Worm (Caenorhabditis elegans) whole organism, young adult: ENCODE measurements around the gene M153.3.

Source experiments
- B0035.1 ChIP-seq: sonication (generic microtip); optimal IDR thresholded peaks from 2 replicates; lab custom pipeline; 2016; ENCODE audit warnings: missing genetic modification characterization, mild to moderate bottlenecking, missing compliant biosample characterization, missing genotype, missing genetic modification reagents
- F23B12.7 ChIP-seq: sonication (generic microtip); optimal IDR thresholded peaks from 2 replicates; lab custom pipeline; 2017; ENCODE audit warnings: missing genetic modification characterization, mild to moderate bottlenecking, missing compliant biosample characterization, antibody characterized with exemption, moderate library complexity; ENCODE audit not compliant: insufficient read depth
- F33H1.4 ChIP-seq: fragments of 200-800 bp; sonication (Bioruptor generic); IDR thresholded peaks from 2 replicates; pipeline ENCODE4 v1.3.6; 2022; ENCODE audit warnings: missing genetic modification reagents, missing genetic modification characterization, missing compliant biosample characterization
- Y53G8AR.9 ChIP-seq: fragments of 200-800 bp; sonication (Bioruptor generic); conservative IDR thresholded peaks from 2 replicates; pipeline ENCODE4 v1.3.6; 2022; ENCODE audit warnings: missing genetic modification reagents, missing genetic modification characterization, missing compliant biosample characterization
- Y67H2A.10 ChIP-seq: fragments of 200-800 bp; sonication (Bioruptor generic); conservative IDR thresholded peaks from 2 replicates; pipeline ENCODE4 v1.3.6; 2022; ENCODE audit warnings: missing genetic modification reagents, missing genetic modification characterization, missing compliant biosample characterization
- ama-1 ChIP-seq, 3 experiments: fragments of 150-350 bp in 1 of 3; sonication (generic microtip) in 2 of 3; optimal IDR thresholded peaks; 2 replicates each; lab custom pipeline; 2014 to 2018; ENCODE audit warnings: missing biosample characterization in 2 of 3, missing genetic modification characterization in 2 of 3, missing genetic modification reagents in 2 of 3
- nfyb-1 ChIP-seq: fragments of 200-800 bp; sonication (Bioruptor generic); IDR thresholded peaks from 2 replicates; pipeline ENCODE4 v1.3.6; 2022; ENCODE audit warnings: missing genetic modification reagents, missing genetic modification characterization, missing compliant biosample characterization
- rpc-1 ChIP-seq, 2 experiments: fragments of 150-350 bp in 1 of 2; sonication (generic microtip) in 1 of 2; optimal IDR thresholded peaks; 2 replicates each; lab custom pipeline; 2014 to 2018; ENCODE audit warnings: missing biosample characterization in 1 of 2, missing genetic modification characterization in 1 of 2, missing genetic modification reagents in 1 of 2, missing genotype in 1 of 2
- sdz-38 ChIP-seq: sonication (generic microtip); optimal IDR thresholded peaks from 2 replicates; lab custom pipeline; 2016; ENCODE audit warnings: missing genotype, missing genetic modification characterization, missing compliant biosample characterization
- zfh-2 ChIP-seq: fragments of 200-800 bp; sonication (Bioruptor generic); conservative IDR thresholded peaks from 2 replicates; pipeline ENCODE4 v1.3.6; 2022; ENCODE audit warnings: missing genetic modification reagents, missing genetic modification characterization, missing compliant biosample characterization

ce11 chrX:12176873-12177293 lies 34.2 kb downstream of the M153.3 start:
- TF ChIP-seq ama-1 (optimal IDR thresholded peaks at IDR 0.05; lab: Kevin White, UChicago), result no peak
- TF ChIP-seq ama-1 (GFP tag; optimal IDR thresholded peaks at IDR 0.05; lab: Kevin White, UChicago), result no peak
- TF ChIP-seq B0035.1 (tag; lab: Kevin White, UChicago), result no peak
- peak; percentile 62 for TF ChIP-seq zfh-2 (GFP tag; lab: Robert Waterston, UW)
- TF ChIP-seq Y67H2A.10 (GFP tag; lab: Robert Waterston, UW), result no peak
- TF ChIP-seq F33H1.4 (GFP tag; lab: Robert Waterston, UW), result no peak
- TF ChIP-seq Y53G8AR.9, result no peak
- no peak for TF ChIP-seq sdz-38 (tag; lab: Kevin White, UChicago)
- no peak for TF ChIP-seq nfyb-1 (GFP tag; lab: Robert Waterston, UW)
- no peak for TF ChIP-seq F23B12.7 (tag; lab: Kevin White, UChicago)
- no peak for TF ChIP-seq rpc-1 (optimal IDR thresholded peaks at IDR 0.05; lab: Kevin White, UChicago)
- TF ChIP-seq rpc-1 (tag; optimal IDR thresholded peaks at IDR 0.05; lab: Kevin White, UChicago), result no peak
